Fruit fly (Drosophila melanogaster) Kc167 (cell line): ENCODE measurements around the gene CG4701.
"Not testable (repeated sequence)": the region's sequence is repeated elsewhere in the genome, so short reads cannot be mapped to it uniquely, and the experiment has no call there.

Source experiments
- Sin3A ChIP-seq: fragments of >200 bp; optimal IDR thresholded peaks from 2 replicates; lab custom pipeline; 2018; ENCODE audit warnings: missing external identifiers
- h ChIP-seq: fragments of >200 bp; optimal IDR thresholded peaks from 3 replicates; lab custom pipeline; 2018; ENCODE audit warnings: missing external identifiers
- psq ChIP-seq: fragments of >200 bp; optimal IDR thresholded peaks from 2 replicates; lab custom pipeline; 2017; ENCODE audit warnings: missing external identifiers

- not testable (repeated sequence) for TF ChIP-seq h, psq, Sin3A (lab: Kevin White, UChicago)
Observed at dm6 chr2L:14737669-14738068, 28.0 kb upstream of the CG4701 start, which contains the start of gene CG31775.
